Worm (Caenorhabditis elegans): Measurements from ENCODE around the gene mpdu-1.
A peak's percentile ranks its signal among the peaks of the same experiment; 100 is the strongest.

mpdu-1 gene

ce11 chrV:8384809-8385208 lies 25.8 kb upstream of the mpdu-1 start:
- TF ChIP-seq sea-2 (GFP tag; optimal IDR thresholded peaks at IDR 0.05) (no peak), fos-1 (tag; optimal IDR thresholded peaks at IDR 0.05) (peak; percentile 47), ceh-28 (tag; optimal IDR thresholded peaks at IDR 0.05) (no peak)

- TF ChIP-seq ZK546.5 (tag; optimal IDR thresholded peaks at IDR 0.05) = no peak
- peak; percentile 30 for TF ChIP-seq pha-4 (tag; optimal IDR thresholded peaks at IDR 0.05)
- no peak for TF ChIP-seq mdl-1 (tag; optimal IDR thresholded peaks at IDR 0.05)
- TF ChIP-seq hmg-11 (tag; optimal IDR thresholded peaks at IDR 0.05) = no peak
- TF ChIP-seq lsy-12 (tag; optimal IDR thresholded peaks at IDR 0.05) = no peak
- TF ChIP-seq pqm-1 (tag; optimal IDR thresholded peaks at IDR 0.05) = peak; percentile 90
- TF ChIP-seq R02D3.7 (tag; optimal IDR thresholded peaks at IDR 0.05) = no peak
- peak; percentile 94 for TF ChIP-seq elt-2 (tag; optimal IDR thresholded peaks at IDR 0.05)
- TF ChIP-seq zag-1 (tag; optimal IDR thresholded peaks at IDR 0.05) = no peak
Observed at ce11 chrV:8383716-8384115, 24.8 kb upstream of the mpdu-1 start, which contains the start of gene F52E1.14. Gene F52E1.14, plus strand, starts transcription at chrV:8383922.

ce11 chrV:8380076-8380475 lies 21.1 kb upstream of the mpdu-1 start:
- no peak for TF ChIP-seq elt-3 (tag; optimal IDR thresholded peaks at IDR 0.05)
- no peak for TF ChIP-seq lin-15B (tag; optimal IDR thresholded peaks at IDR 0.05)
- TF ChIP-seq unc-62 (GFP tag; optimal IDR thresholded peaks at IDR 0.05) = no peak
- TF ChIP-seq nhr-11 (tag; optimal IDR thresholded peaks at IDR 0.05) = no peak
- no peak for TF ChIP-seq zag-1 (tag; optimal IDR thresholded peaks at IDR 0.05)
- no peak for TF ChIP-seq pha-4 (tag; optimal IDR thresholded peaks at IDR 0.05)
- TF ChIP-seq nhr-23 (tag; optimal IDR thresholded peaks at IDR 0.05) = no peak
- TF ChIP-seq ceh-16 (tag; optimal IDR thresholded peaks at IDR 0.05) = no peak
- TF ChIP-seq nhr-237 (tag; optimal IDR thresholded peaks at IDR 0.05) = no peak
- no peak for TF ChIP-seq fos-1 (tag; optimal IDR thresholded peaks at IDR 0.05)
- no peak for TF ChIP-seq nhr-43 (tag; optimal IDR thresholded peaks at IDR 0.05; ENCODE audit: poor library complexity, severe bottlenecking)
- TF ChIP-seq nfya-1 (tag; optimal IDR thresholded peaks at IDR 0.05; ENCODE audit: insufficient read depth) = no peak
- no peak for TF ChIP-seq mml-1 (tag; optimal IDR thresholded peaks at IDR 0.05)
- no peak for TF ChIP-seq lin-39 (tag; optimal IDR thresholded peaks at IDR 0.05)
- no peak for TF ChIP-seq daf-12 (tag; optimal IDR thresholded peaks at IDR 0.05)
- no peak for TF ChIP-seq nhr-76 (tag; optimal IDR thresholded peaks at IDR 0.05)
- TF ChIP-seq tbx-2 (tag; optimal IDR thresholded peaks at IDR 0.05) = no peak
- TF ChIP-seq unc-39 (tag; optimal IDR thresholded peaks at IDR 0.05) = no peak
- no peak for TF ChIP-seq nhr-28 (tag; optimal IDR thresholded peaks at IDR 0.05)
- TF ChIP-seq elt-1 (tag; optimal IDR thresholded peaks at IDR 0.05) = no peak

ce11 chrV:8379206-8379605 lies 20.2 kb upstream of the mpdu-1 start, which contains the start of gene F52E1.5:
Gene F52E1.5, plus strand, starts transcription at chrV:8379506.
- TF ChIP-seq eor-1 (tag; optimal IDR thresholded peaks at IDR 0.05) (no peak), nhr-23 (tag; optimal IDR thresholded peaks at IDR 0.05) (no peak), skn-1 (tag; optimal IDR thresholded peaks at IDR 0.05) (no peak), egl-27 (tag; optimal IDR thresholded peaks at IDR 0.05) (no peak), nhr-12 (tag; optimal IDR thresholded peaks at IDR 0.05) (no peak), hmg-11 (tag; optimal IDR thresholded peaks at IDR 0.05) (no peak), ama-1 (optimal IDR thresholded peaks at IDR 0.05) (no peak), unc-39 (tag; optimal IDR thresholded peaks at IDR 0.05) (no peak), fos-1 (tag; optimal IDR thresholded peaks at IDR 0.05) (no peak), nhr-43 (tag; optimal IDR thresholded peaks at IDR 0.05; ENCODE audit: poor library complexity, severe bottlenecking) (no peak), ceh-82 (tag; optimal IDR thresholded peaks at IDR 0.05) (no peak), ceh-16 (tag; optimal IDR thresholded peaks at IDR 0.05) (no peak), nfya-1 (tag; optimal IDR thresholded peaks at IDR 0.05; ENCODE audit: insufficient read depth) (no peak), ztf-4 (tag; optimal IDR thresholded peaks at IDR 0.05) (no peak), nhr-11 (tag; optimal IDR thresholded peaks at IDR 0.05) (no peak), mml-1 (tag; optimal IDR thresholded peaks at IDR 0.05) (no peak), lin-15B (tag; optimal IDR thresholded peaks at IDR 0.05) (no peak), elt-3 (tag; optimal IDR thresholded peaks at IDR 0.05) (no peak), snpc-4 (tag; optimal IDR thresholded peaks at IDR 0.05) (no peak)

All from whole organism, L3 larva.